Fruit fly (Drosophila melanogaster): ENCODE results near the gene CG9592.

CG9592 gene

DNA sequence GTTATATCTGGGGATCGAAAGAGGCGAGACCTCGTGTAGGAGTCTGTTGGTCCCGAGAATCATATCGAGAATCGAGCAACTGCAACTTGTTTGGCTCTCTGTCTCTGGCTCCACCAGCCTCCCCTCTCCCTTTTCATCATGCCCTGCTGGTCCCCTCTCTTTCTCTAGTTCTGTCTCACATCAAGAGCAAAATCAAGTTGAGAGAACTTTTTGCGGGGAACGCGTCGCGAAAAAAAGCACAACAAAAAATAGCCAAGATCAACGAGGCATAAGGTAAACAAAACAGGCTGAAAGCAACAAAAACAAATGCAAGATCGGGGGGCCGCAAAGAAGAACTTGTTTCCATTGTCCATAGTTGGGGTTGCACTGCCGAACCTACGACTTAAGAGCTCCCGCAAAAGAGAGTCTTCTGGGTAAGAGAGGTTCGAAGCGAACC is 40.8 kb upstream of the CG9592 start (continued):
- TF ChIP-seq CG4404 (GFP tag; IDR thresholded peaks at IDR 0.05) (no peak), CG5180 (GFP tag; optimal IDR thresholded peaks at IDR 0.05) (peak; percentile 97), CG17328 (GFP tag; IDR thresholded peaks at IDR 0.05) (no peak), repo (GFP tag; optimal IDR thresholded peaks at IDR 0.05) (no peak), mirr (GFP tag; optimal IDR thresholded peaks at IDR 0.05) (no peak), CG4282 (GFP tag; optimal IDR thresholded peaks at IDR 0.05) (no peak), CG3163 (GFP tag; optimal IDR thresholded peaks at IDR 0.05) (peak; percentile 86), CG15696 (tag; optimal IDR thresholded peaks at IDR 0.05) (no peak), E2f2 (GFP tag; IDR thresholded peaks at IDR 0.05) (no peak), CG8765 (GFP tag; IDR thresholded peaks at IDR 0.05) (no peak), sim (GFP tag; IDR thresholded peaks at IDR 0.05) (no peak), MESR4 (GFP tag; optimal IDR thresholded peaks at IDR 0.05) (no peak), CG30431 (GFP tag; optimal IDR thresholded peaks at IDR 0.05) (no peak), CG1647 (GFP tag; optimal IDR thresholded peaks at IDR 0.05) (no peak), crc (GFP tag; optimal IDR thresholded peaks at IDR 0.05) (no peak), HLH4C (GFP tag; IDR thresholded peaks at IDR 0.05; ENCODE audit: partially characterized antibody) (no peak), Poxn (GFP tag; IDR thresholded peaks at IDR 0.05) (no peak), CG12155 (GFP tag; optimal IDR thresholded peaks at IDR 0.05) (no peak), sob (GFP tag; IDR thresholded peaks at IDR 0.05) (no peak), CrebB (tag; optimal IDR thresholded peaks at IDR 0.05) (no peak), ind (GFP tag; optimal IDR thresholded peaks at IDR 0.05) (no peak), Gsc (GFP tag; IDR thresholded peaks at IDR 0.05) (no peak), CG9437 (GFP tag; optimal IDR thresholded peaks at IDR 0.05) (no peak), CG2712 (tag; optimal IDR thresholded peaks at IDR 0.05) (no peak), Mes4 (GFP tag; optimal IDR thresholded peaks at IDR 0.05) (no peak), CG15011 (GFP tag; optimal IDR thresholded peaks at IDR 0.05) (no peak), fd3F (GFP tag; optimal IDR thresholded peaks at IDR 0.05) (no peak), dm (GFP tag; optimal IDR thresholded peaks at IDR 0.05) (no peak), dpn (GFP tag; optimal IDR thresholded peaks at IDR 0.05) (no peak), lbe (GFP tag; optimal IDR thresholded peaks at IDR 0.05) (peak; percentile 5), CG14667 (GFP tag; IDR thresholded peaks at IDR 0.05) (no peak), bsh (GFP tag; optimal IDR thresholded peaks at IDR 0.05) (peak in 1 of 2 experiments; percentile 86), cad (GFP tag; optimal IDR thresholded peaks at IDR 0.05) (no peak), CG9817 (tag; optimal IDR thresholded peaks at IDR 0.05) (no peak), CG8290 (GFP tag; optimal IDR thresholded peaks at IDR 0.05) (no peak), CG8290 (tag; optimal IDR thresholded peaks at IDR 0.05) (no peak), nom (GFP tag; optimal IDR thresholded peaks at IDR 0.05) (peak; percentile 92), rib (GFP tag; IDR thresholded peaks at IDR 0.05) (no peak), CG10959 (GFP tag; IDR thresholded peaks at IDR 0.05) (no peak), CG17359 (tag; optimal IDR thresholded peaks at IDR 0.05) (no peak), Trl (optimal IDR thresholded peaks at IDR 0.05) (peak; percentile 47 to 64), Trl (GFP tag; optimal IDR thresholded peaks at IDR 0.05) (no peak), Deaf1 (tag; optimal IDR thresholded peaks at IDR 0.05) (no peak), CG10462 (GFP tag; optimal IDR thresholded peaks at IDR 0.05) (no peak), nerfin-2 (GFP tag; IDR thresholded peaks at IDR 0.05; ENCODE audit: partially characterized antibody) (no peak), Atf6 (GFP tag; IDR thresholded peaks at IDR 0.05) (no peak), CG14050 (GFP tag; IDR thresholded peaks at IDR 0.05) (no peak), Mrtf (GFP tag; IDR thresholded peaks at IDR 0.05) (no peak), CG10209 (GFP tag; optimal IDR thresholded peaks at IDR 0.05) (no peak)

All from whole organism, embryonic.